Worm (Caenorhabditis elegans) whole organism, L3 larva: ENCODE data around the gene str-145.

Experiments used
- R02D3.7 ChIP-seq: fragments of 150-350 bp; optimal IDR thresholded peaks from 2 replicates; lab custom pipeline; 2014; ENCODE audit warnings: missing biosample characterization, missing genetic modification characterization
- ZK546.5 ChIP-seq: sonication (generic microtip); optimal IDR thresholded peaks from 2 replicates; lab custom pipeline; 2017; ENCODE audit warnings: missing biosample characterization, missing genetic modification characterization
- aly-2 ChIP-seq: fragments of 150-350 bp; optimal IDR thresholded peaks from 2 replicates; lab custom pipeline; 2014; ENCODE audit warnings: missing biosample characterization, missing genetic modification characterization
- ama-1 ChIP-seq: fragments of 150-350 bp; optimal IDR thresholded peaks from 2 replicates; lab custom pipeline; 2018
- ceh-16 ChIP-seq: sonication (generic microtip); optimal IDR thresholded peaks from 2 replicates; lab custom pipeline; 2017; ENCODE audit warnings: missing biosample characterization, missing genetic modification characterization
- ceh-28 ChIP-seq: fragments of 150-350 bp; optimal IDR thresholded peaks from 2 replicates; lab custom pipeline; 2014; ENCODE audit warnings: missing biosample characterization, missing genetic modification reagents, missing genetic modification characterization
- ceh-9 ChIP-seq: sonication (generic microtip); optimal IDR thresholded peaks from 2 replicates; lab custom pipeline; 2018; ENCODE audit warnings: missing biosample characterization, missing genetic modification characterization
- elt-1 ChIP-seq: fragments of 150-350 bp; optimal IDR thresholded peaks from 2 replicates; lab custom pipeline; 2014; ENCODE audit warnings: missing biosample characterization, missing genetic modification characterization
- elt-2 ChIP-seq: sonication (generic microtip); optimal IDR thresholded peaks from 2 replicates; lab custom pipeline; 2016; ENCODE audit warnings: missing genetic modification reagents, mild to moderate bottlenecking, missing genetic modification characterization, missing compliant biosample characterization
- elt-3 ChIP-seq, 3 experiments: fragments of 150-350 bp in 1 of 3; sonication (generic microtip) in 2 of 3; optimal IDR thresholded peaks; 2 replicates in 2 of 3; 4 replicates in 1 of 3; lab custom pipeline; 2014 to 2017; ENCODE audit warnings: missing biosample characterization in 3 of 3, missing genetic modification characterization in 3 of 3
- fkh-10 ChIP-seq: sonication (generic microtip); optimal IDR thresholded peaks from 2 replicates; lab custom pipeline; 2017; ENCODE audit warnings: missing biosample characterization, missing genetic modification reagents, missing genetic modification characterization
- fkh-2 ChIP-seq: fragments of 150-350 bp; optimal IDR thresholded peaks from 2 replicates; lab custom pipeline; 2014; ENCODE audit warnings: missing biosample characterization, missing genetic modification reagents, missing genetic modification characterization
- fos-1 ChIP-seq: fragments of 150-350 bp; optimal IDR thresholded peaks from 2 replicates; lab custom pipeline; 2014; ENCODE audit warnings: missing biosample characterization, missing genetic modification characterization
- jun-1 ChIP-seq: fragments of 150-350 bp; optimal IDR thresholded peaks from 2 replicates; lab custom pipeline; 2014; ENCODE audit warnings: missing biosample characterization, missing genetic modification reagents, missing genetic modification characterization
- lin-15B ChIP-seq: fragments of 150-350 bp; optimal IDR thresholded peaks from 2 replicates; lab custom pipeline; 2014; ENCODE audit warnings: missing biosample characterization, missing genetic modification characterization
- lin-39 ChIP-seq: fragments of 150-350 bp; optimal IDR thresholded peaks from 2 replicates; lab custom pipeline; 2018; ENCODE audit warnings: missing biosample characterization, missing genetic modification reagents, missing genetic modification characterization
- lsy-12 ChIP-seq: sonication (generic microtip); optimal IDR thresholded peaks from 2 replicates; lab custom pipeline; 2016; ENCODE audit warnings: mild to moderate bottlenecking, missing genetic modification characterization, missing compliant biosample characterization
- mdl-1 ChIP-seq: fragments of 150-350 bp; optimal IDR thresholded peaks from 2 replicates; lab custom pipeline; 2014; ENCODE audit warnings: missing biosample characterization, missing genetic modification characterization
- mml-1 ChIP-seq: fragments of 150-350 bp; sonication (generic microtip); optimal IDR thresholded peaks from 3 replicates; lab custom pipeline; 2014; ENCODE audit warnings: missing biosample characterization, missing genetic modification characterization
- nfya-1 ChIP-seq: sonication (generic microtip); optimal IDR thresholded peaks from 2 replicates; lab custom pipeline; 2017; ENCODE audit warnings: missing genetic modification characterization, mild to moderate bottlenecking, missing compliant biosample characterization, antibody characterized with exemption, moderate library complexity; ENCODE audit not compliant: insufficient read depth
- nhr-11 ChIP-seq: fragments of 150-350 bp; optimal IDR thresholded peaks from 2 replicates; lab custom pipeline; 2014; ENCODE audit warnings: missing biosample characterization, missing genetic modification characterization
- nhr-12 ChIP-seq: fragments of 150-350 bp; optimal IDR thresholded peaks from 2 replicates; lab custom pipeline; 2014; ENCODE audit warnings: missing biosample characterization, missing genetic modification characterization
- nhr-25 ChIP-seq: sonication (generic microtip); optimal IDR thresholded peaks from 2 replicates; lab custom pipeline; 2017; ENCODE audit warnings: missing biosample characterization, missing genetic modification characterization
- nhr-43 ChIP-seq: sonication (generic microtip); optimal IDR thresholded peaks from 2 replicates; lab custom pipeline; 2016; ENCODE audit warnings: mild to moderate bottlenecking, missing genetic modification characterization, missing compliant biosample characterization; ENCODE audit not compliant: poor library complexity, severe bottlenecking
- nhr-76 ChIP-seq: fragments of 150-350 bp; sonication (generic microtip); optimal IDR thresholded peaks from 5 replicates; lab custom pipeline; 2014; ENCODE audit warnings: missing biosample characterization, missing genetic modification characterization
- pha-4 ChIP-seq: fragments of 150-350 bp; optimal IDR thresholded peaks from 2 replicates; lab custom pipeline; 2014; ENCODE audit warnings: missing biosample characterization, missing genetic modification reagents, missing genetic modification characterization
- pqm-1 ChIP-seq: fragments of 150-350 bp; optimal IDR thresholded peaks from 2 replicates; lab custom pipeline; 2017; ENCODE audit warnings: missing biosample characterization, missing genetic modification characterization, inconsistent platforms
- skn-1 ChIP-seq: fragments of 150-350 bp; optimal IDR thresholded peaks from 2 replicates; lab custom pipeline; 2014; ENCODE audit warnings: missing biosample characterization, missing genetic modification characterization
- snpc-4 ChIP-seq: fragments of 150-350 bp; optimal IDR thresholded peaks from 2 replicates; lab custom pipeline; 2014; ENCODE audit warnings: missing biosample characterization, missing genetic modification characterization
- unc-62 ChIP-seq: fragments of 150-350 bp; sonication (generic microtip); optimal IDR thresholded peaks from 4 replicates; lab custom pipeline; 2014; ENCODE audit warnings: missing biosample characterization, missing genetic modification reagents, missing genetic modification characterization
- zag-1 ChIP-seq: fragments of 150-350 bp; optimal IDR thresholded peaks from 2 replicates; lab custom pipeline; 2014; ENCODE audit warnings: missing biosample characterization, missing genetic modification characterization
- ztf-11 ChIP-seq: fragments of 150-350 bp; optimal IDR thresholded peaks from 2 replicates; lab custom pipeline; 2014; ENCODE audit warnings: missing biosample characterization, missing genetic modification characterization
- ztf-4 ChIP-seq: fragments of 150-350 bp; optimal IDR thresholded peaks from 2 replicates; lab custom pipeline; 2014; ENCODE audit warnings: missing biosample characterization, missing genetic modification characterization

str-145 gene

ce11 chrV:8132926-8133325 lies 34.8 kb upstream of the str-145 start, which contains the start of gene D1014.4:
D1014.4 (plus strand) TSS chrV:8133226.
- TF ChIP-seq elt-1 (tag; lab: Kevin White, UChicago) (no peak), elt-2 (tag; lab: Kevin White, UChicago) (peak; percentile 34)
- TF ChIP-seq, all 47 proteins: peak for 1

ce11 chrV:8131628-8132027 lies 33.5 kb upstream of the str-145 start:
- TF ChIP-seq ama-1 (lab: Kevin White, UChicago) (peak; percentile 65), unc-62 (no peak)

ce11 chrV:8130812-8131211 lies 32.7 kb upstream of the str-145 start:
- no peak for TF ChIP-seq unc-62
- no peak for TF ChIP-seq nhr-43
- TF ChIP-seq ZK546.5 (tag; lab: Kevin White, UChicago): no peak
- TF ChIP-seq snpc-4: no peak
- TF ChIP-seq fkh-2 (tag; lab: Kevin White, UChicago): no peak
- no peak for TF ChIP-seq mml-1 (tag; lab: Kevin White, UChicago)
- no peak for TF ChIP-seq ceh-9 (tag; lab: Kevin White, UChicago)
- no peak for TF ChIP-seq fkh-10 (GFP tag; lab: Kevin White, UChicago)
- no peak for TF ChIP-seq jun-1
- no peak for TF ChIP-seq elt-3 (tag; optimal IDR thresholded peaks at IDR 0.05; lab: Kevin White, UChicago)
- TF ChIP-seq ceh-28: no peak
- no peak for TF ChIP-seq fos-1 (tag; lab: Kevin White, UChicago)
- no peak for TF ChIP-seq R02D3.7 (tag; lab: Kevin White, UChicago)
- TF ChIP-seq nhr-11 (tag; lab: Kevin White, UChicago): no peak
- TF ChIP-seq elt-1 (tag; lab: Kevin White, UChicago): no peak
- no peak for TF ChIP-seq elt-2 (tag; lab: Kevin White, UChicago)

ce11 chrV:8130149-8130661 lies 32.1 kb upstream of the str-145 start, which contains the start of gene snap-1:
snap-1 (plus strand) TSS chrV:8130611.
- TF ChIP-seq nhr-12 (tag; lab: Kevin White, UChicago) (no peak), elt-2 (tag; lab: Kevin White, UChicago) (peak; percentile 5), ceh-28 (no peak), lsy-12 (tag; lab: Kevin White, UChicago) (no peak), ztf-4 (tag; lab: Kevin White, UChicago) (no peak), ceh-16 (tag; lab: Kevin White, UChicago) (no peak), ztf-11 (no peak), fkh-10 (GFP tag; lab: Kevin White, UChicago) (no peak), lin-39 (tag; lab: Kevin White, UChicago) (peak; percentile 35), snpc-4 (peak; percentile 65), ama-1 (lab: Kevin White, UChicago) (peak; percentile 23), elt-1 (tag; lab: Kevin White, UChicago) (peak; percentile 5), pha-4 (tag; lab: Kevin White, UChicago) (peak; percentile 60), nhr-43 (no peak), pqm-1 (tag; lab: Kevin White, UChicago) (peak; percentile 11), lin-15B (peak; percentile 72), nfya-1 (tag; lab: Kevin White, UChicago) (peak; percentile 74)

ce11 chrV:8129719-8130118 lies 31.6 kb upstream of the str-145 start:
- TF ChIP-seq nhr-12 (tag; lab: Kevin White, UChicago) (no peak), elt-2 (tag; lab: Kevin White, UChicago) (no peak), jun-1 (no peak), nhr-43 (peak; percentile 3), pha-4 (tag; lab: Kevin White, UChicago) (no peak), ceh-16 (tag; lab: Kevin White, UChicago) (no peak), R02D3.7 (tag; lab: Kevin White, UChicago) (peak; percentile 58), nhr-76 (tag; lab: Kevin White, UChicago) (no peak), zag-1 (no peak), mdl-1 (tag; lab: Kevin White, UChicago) (no peak), skn-1 (peak; percentile 3)

- TF ChIP-seq aly-2: no peak
- TF ChIP-seq nhr-25 (tag; lab: Kevin White, UChicago): peak; percentile 40
Observed at ce11 chrV:8129252-8129651, 31.1 kb upstream of the str-145 start, which contains the start of gene spr-1. spr-1 (minus strand) TSS chrV:8129352.
